Fruit fly (Drosophila melanogaster) whole organism, embryonic: ENCODE measurements around the gene Nup153.
A peak's percentile ranks its signal among the peaks of the same experiment; 100 is the strongest.

ENCODE experiments used
- Asciz ChIP-seq: fragments of 200-800 bp; sonication (Bioruptor generic); optimal IDR thresholded peaks from 2 replicates; lab custom pipeline; 2017; ENCODE audit warnings: missing biosample characterization, mild to moderate bottlenecking, missing genetic modification characterization, missing genetic modification reagents
- Atf-2 ChIP-seq: fragments of 200-800 bp; sonication (Bioruptor generic); optimal IDR thresholded peaks from 2 replicates; lab custom pipeline; 2016; ENCODE audit warnings: missing biosample characterization, missing genetic modification characterization
- CG10462 ChIP-seq: fragments of 200-800 bp; sonication (Bioruptor generic); optimal IDR thresholded peaks from 2 replicates; lab custom pipeline; 2016; ENCODE audit warnings: missing biosample characterization, missing genetic modification characterization
- CG11696 ChIP-seq: fragments of 200-800 bp; sonication (Bioruptor generic); IDR thresholded peaks from 2 replicates; pipeline ENCODE4 v1.3.6; 2022; ENCODE audit warnings: missing biosample characterization, missing genetic modification characterization
- CG13424 ChIP-seq: fragments of 200-800 bp; sonication (Bioruptor generic); optimal IDR thresholded peaks from 2 replicates; lab custom pipeline; 2019; ENCODE audit warnings: missing biosample characterization, mild to moderate bottlenecking, missing genetic modification characterization, moderate library complexity
- CG13894 ChIP-seq: fragments of 200-800 bp; sonication (Bioruptor generic); optimal IDR thresholded peaks from 3 replicates; lab custom pipeline; 2018; ENCODE audit warnings: missing biosample characterization, mild to moderate bottlenecking, missing genetic modification characterization, moderate library complexity
- CG14860 ChIP-seq: fragments of 200-800 bp; sonication (Bioruptor generic); IDR thresholded peaks from 3 replicates; pipeline ENCODE4 v1.3.6; 2022; ENCODE audit warnings: missing biosample characterization, missing genetic modification characterization; ENCODE audit not compliant: partially characterized antibody
- CG1529 ChIP-seq: fragments of 200-800 bp; sonication (Bioruptor generic); optimal IDR thresholded peaks from 3 replicates; lab custom pipeline; 2018; ENCODE audit warnings: missing biosample characterization, missing genetic modification characterization
- CG16815 ChIP-seq: fragments of 200-800 bp; sonication (Bioruptor generic); optimal IDR thresholded peaks from 3 replicates; lab custom pipeline; 2017; ENCODE audit warnings: missing biosample characterization, mild to moderate bottlenecking, missing genetic modification characterization
- CG17802 ChIP-seq: fragments of 200-800 bp; sonication (Bioruptor generic); optimal IDR thresholded peaks from 2 replicates; lab custom pipeline; 2018; ENCODE audit warnings: missing biosample characterization, mild to moderate bottlenecking, missing genetic modification characterization, moderate library complexity
- CG18619 ChIP-seq: fragments of 200-800 bp; sonication (Bioruptor generic); optimal IDR thresholded peaks from 3 replicates; lab custom pipeline; 2017; ENCODE audit warnings: missing biosample characterization, mild to moderate bottlenecking, missing genetic modification characterization
- CG30020 ChIP-seq: fragments of 200-800 bp; optimal IDR thresholded peaks from 2 replicates; lab custom pipeline; 2019; ENCODE audit warnings: missing biosample characterization, mild to moderate bottlenecking, missing genetic modification characterization, moderate library complexity
- CG31224 ChIP-seq: fragments of 200-800 bp; sonication (Bioruptor generic); IDR thresholded peaks from 2 replicates; pipeline ENCODE4 v1.3.6; 2022; ENCODE audit warnings: missing biosample characterization, missing genetic modification characterization
- CG31388 ChIP-seq: fragments of 200-800 bp; sonication (Bioruptor generic); optimal IDR thresholded peaks from 2 replicates; lab custom pipeline; 2016; ENCODE audit warnings: missing biosample characterization, missing genetic modification characterization
- CG3847 ChIP-seq: fragments of 200-800 bp; sonication (Bioruptor generic); IDR thresholded peaks from 2 replicates; pipeline ENCODE4 v1.3.6; 2022; ENCODE audit warnings: missing biosample characterization, missing genetic modification characterization
- CG42726 ChIP-seq: fragments of 200-800 bp; sonication (Bioruptor generic); IDR thresholded peaks from 2 replicates; pipeline ENCODE4 v1.3.6; 2022; ENCODE audit warnings: missing biosample characterization, missing genetic modification characterization; ENCODE audit not compliant: partially characterized antibody
- CG4424 ChIP-seq: fragments of 200-800 bp; sonication (Bioruptor generic); optimal IDR thresholded peaks from 3 replicates; lab custom pipeline; 2016; ENCODE audit warnings: missing biosample characterization, missing genetic modification characterization
- CG6791 ChIP-seq: fragments of 200-800 bp; sonication (Bioruptor generic); IDR thresholded peaks from 3 replicates; pipeline ENCODE4 v1.3.6; 2022; ENCODE audit warnings: missing biosample characterization, missing genetic modification characterization; ENCODE audit not compliant: partially characterized antibody
- Dfd ChIP-seq, 2 experiments: fragments of >200 bp; optimal IDR thresholded peaks; 2 replicates each; lab custom pipeline; 2017; ENCODE audit warnings: missing biosample characterization in 2 of 2, missing genetic modification characterization in 2 of 2
- Eip74EF ChIP-seq, 2 experiments: fragments of 200-800 bp in 1 of 2; fragments of >200 bp in 1 of 2; sonication (Bioruptor generic) in 1 of 2; optimal IDR thresholded peaks; 2 replicates each; lab custom pipeline; 2017 to 2019; ENCODE audit warnings: missing biosample characterization in 2 of 2, missing genetic modification characterization in 2 of 2, mild to moderate bottlenecking in 1 of 2, moderate library complexity in 1 of 2
- Elba2 ChIP-seq: fragments of 200-800 bp; sonication (Bioruptor generic); optimal IDR thresholded peaks from 3 replicates; lab custom pipeline; 2016; ENCODE audit warnings: missing biosample characterization, missing genetic modification characterization
- Ets65A ChIP-seq: fragments of 200-800 bp; sonication (Bioruptor generic); peaks from one replicate; lab custom pipeline; 2016; ENCODE audit warnings: missing biosample characterization, missing genetic modification characterization
- Ets97D ChIP-seq: fragments of 200-800 bp; sonication (Bioruptor generic); optimal IDR thresholded peaks from 3 replicates; lab custom pipeline; 2016; ENCODE audit warnings: missing biosample characterization, missing genetic modification characterization
- Fer2 ChIP-seq: fragments of 200-800 bp; sonication (Bioruptor generic); optimal IDR thresholded peaks from 2 replicates; lab custom pipeline; 2018; ENCODE audit warnings: missing biosample characterization, mild to moderate bottlenecking, missing genetic modification characterization, moderate library complexity
- H2.0 ChIP-seq: fragments of 200-800 bp; sonication (Bioruptor generic); IDR thresholded peaks from 2 replicates; pipeline ENCODE4 v1.3.6; 2022; ENCODE audit warnings: missing biosample characterization, missing genetic modification characterization
- Hr3 ChIP-seq: fragments of 200-800 bp; sonication (Bioruptor generic); optimal IDR thresholded peaks from 3 replicates; lab custom pipeline; 2016; ENCODE audit warnings: missing biosample characterization, missing genetic modification characterization
- MTF-1 ChIP-seq: fragments of 200-800 bp; sonication (Bioruptor generic); optimal IDR thresholded peaks from 2 replicates; lab custom pipeline; 2018; ENCODE audit warnings: missing biosample characterization, mild to moderate bottlenecking, missing genetic modification characterization, borderline replicate concordance
- Med ChIP-seq: fragments of 200-800 bp; sonication (Bioruptor generic); peaks from one replicate; lab custom pipeline; 2016; ENCODE audit warnings: missing biosample characterization, missing genetic modification characterization, mild to moderate bottlenecking, inconsistent platforms, moderate library complexity
- Myb ChIP-seq: fragments of 200-800 bp; sonication (Bioruptor generic); optimal IDR thresholded peaks from 2 replicates; lab custom pipeline; 2016; ENCODE audit warnings: missing biosample characterization, missing genetic modification characterization
- NfI ChIP-seq: fragments of 200-800 bp; sonication (Bioruptor generic); optimal IDR thresholded peaks from 3 replicates; lab custom pipeline; 2018; ENCODE audit warnings: missing biosample characterization, mild to moderate bottlenecking, missing genetic modification characterization, moderate library complexity
- Pdp1 ChIP-seq, 2 experiments: fragments of 200-800 bp; sonication (Bioruptor generic); optimal IDR thresholded peaks; 3 replicates each; lab custom pipeline; 2016; ENCODE audit warnings: missing biosample characterization in 2 of 2, missing genetic modification characterization in 2 of 2, mild to moderate bottlenecking in 1 of 2, moderate library complexity in 1 of 2
- TFAM ChIP-seq: fragments of 200-800 bp; sonication (Bioruptor generic); optimal IDR thresholded peaks from 2 replicates; lab custom pipeline; 2017; ENCODE audit warnings: missing biosample characterization, missing genetic modification characterization, inconsistent platforms
- al ChIP-seq: fragments of 200-800 bp; sonication (Bioruptor generic); IDR thresholded peaks from 2 replicates; pipeline ENCODE4 v1.3.6; 2022; ENCODE audit warnings: missing biosample characterization, missing genetic modification characterization
- ci ChIP-seq: fragments of 200-800 bp; sonication (Bioruptor generic); IDR thresholded peaks from 3 replicates; pipeline ENCODE4 v1.3.6; 2022; ENCODE audit warnings: missing biosample characterization, missing genetic modification characterization
- croc ChIP-seq: fragments of 200-800 bp; sonication (Bioruptor generic); conservative IDR thresholded peaks from 3 replicates; pipeline ENCODE4 v1.3.6; 2022; ENCODE audit warnings: missing biosample characterization, missing genetic modification characterization
- dimm ChIP-seq: fragments of 200-800 bp; sonication (Bioruptor generic); IDR thresholded peaks from 2 replicates; pipeline ENCODE4 v1.3.6; 2022; ENCODE audit warnings: missing biosample characterization, missing genetic modification characterization
- en ChIP-seq: fragments of 200-800 bp; sonication (Bioruptor generic); optimal IDR thresholded peaks from 2 replicates; lab custom pipeline; 2016; ENCODE audit warnings: missing biosample characterization, missing genetic modification characterization
- gro ChIP-seq: fragments of 200-800 bp; sonication (Bioruptor generic); optimal IDR thresholded peaks from 2 replicates; lab custom pipeline; 2016; ENCODE audit warnings: missing biosample characterization, missing genetic modification characterization
- gsb-n ChIP-seq: fragments of 200-800 bp; sonication (Bioruptor generic); optimal IDR thresholded peaks from 3 replicates; lab custom pipeline; 2018; ENCODE audit warnings: missing biosample characterization, mild to moderate bottlenecking, missing genetic modification characterization
- kah ChIP-seq: fragments of 200-800 bp; sonication (Bioruptor generic); optimal IDR thresholded peaks from 2 replicates; lab custom pipeline; 2018; ENCODE audit warnings: missing biosample characterization, mild to moderate bottlenecking, missing genetic modification characterization
- pan ChIP-seq, 4 experiments: fragments of >200 bp in 3 of 4; fragments of 200-800 bp in 1 of 4; sonication (Bioruptor generic) in 1 of 4; optimal IDR thresholded peaks in 3 of 4; IDR thresholded peaks in 1 of 4; 2 replicates each; pipeline versions ENCODE4 v1.3.6 to Lab custom; 2017 to 2022; ENCODE audit warnings: missing biosample characterization in 2 of 4, missing genetic modification characterization in 2 of 4, mixed read lengths in 1 of 4
- pros ChIP-seq: fragments of 200-800 bp; sonication (Bioruptor generic); optimal IDR thresholded peaks from 3 replicates; lab custom pipeline; 2019; ENCODE audit warnings: missing biosample characterization, mild to moderate bottlenecking, missing genetic modification characterization, moderate library complexity
- scrt ChIP-seq: fragments of 200-800 bp; sonication (Bioruptor generic); optimal IDR thresholded peaks from 2 replicates; lab custom pipeline; 2018; ENCODE audit warnings: missing biosample characterization, mild to moderate bottlenecking, missing genetic modification characterization, moderate library complexity
- slp2 ChIP-seq: fragments of 200-800 bp; sonication (Bioruptor generic); optimal IDR thresholded peaks from 2 replicates; lab custom pipeline; 2016; ENCODE audit warnings: missing biosample characterization, missing genetic modification characterization
- sr ChIP-seq: fragments of 200-800 bp; sonication (Bioruptor generic); IDR thresholded peaks from 3 replicates; pipeline ENCODE4 v1.3.6; 2022; ENCODE audit warnings: missing biosample characterization, missing genetic modification characterization
- tgo ChIP-seq: fragments of 200-800 bp; sonication (Bioruptor generic); IDR thresholded peaks from 3 replicates; pipeline ENCODE4 v1.3.6; 2022; ENCODE audit warnings: missing biosample characterization, missing genetic modification characterization
- wdn ChIP-seq: fragments of 200-800 bp; sonication (Bioruptor generic); IDR thresholded peaks from 2 replicates; pipeline ENCODE4 v1.3.6; 2022; ENCODE audit warnings: missing biosample characterization, missing genetic modification characterization
- z ChIP-seq: fragments of 200-800 bp; sonication (Bioruptor generic); IDR thresholded peaks from 3 replicates; pipeline ENCODE4 v1.3.6; 2022; ENCODE audit warnings: missing biosample characterization, missing genetic modification characterization
- zen ChIP-seq: fragments of 200-800 bp; sonication (Bioruptor generic); optimal IDR thresholded peaks from 3 replicates; lab custom pipeline; 2018; ENCODE audit warnings: missing biosample characterization, mild to moderate bottlenecking, missing genetic modification characterization, moderate library complexity
- zfh1 ChIP-seq: fragments of 200-800 bp; sonication (Bioruptor generic); IDR thresholded peaks from 3 replicates; pipeline ENCODE4 v1.3.6; 2022; ENCODE audit warnings: missing biosample characterization, missing genetic modification characterization

The Nup153 gene

dm6 chrX:16552968-16553417 is 46.0 kb upstream of the Nup153 start (continued):
- TF ChIP-seq CG17802 (no peak), gsb-n (no peak), ci (GFP tag; lab: Robert Waterston, UW) (peak; percentile 36; the same call in 2 of the 3 replicates), Eip74EF (GFP tag; optimal IDR thresholded peaks at IDR 0.05; lab: Kevin White, UChicago) (peak in 1 of 2 experiments; percentile 97), zfh1 (GFP tag; lab: Robert Waterston, UW) (no peak), CG42726 (GFP tag; lab: Robert Waterston, UW) (0 out of 2 replicates have a peak, but pooled peaks have one; percentile 43), pan (optimal IDR thresholded peaks at IDR 0.05; lab: Kevin White, UChicago) (no peak), pan (GFP tag; optimal IDR thresholded peaks at IDR 0.05 in 1 of 2, IDR thresholded peaks at IDR 0.05 in 1 of 2) (no peak), CG1529 (GFP tag; lab: Kevin White, UChicago) (no peak), al (GFP tag; lab: Robert Waterston, UW) (no peak), CG31388 (no peak), en (GFP tag; lab: Kevin White, UChicago) (no peak), dimm (GFP tag; lab: Robert Waterston, UW) (no peak), Med (GFP tag; lab: Kevin White, UChicago) (peak; percentile 11), Dfd (GFP tag; optimal IDR thresholded peaks at IDR 0.05; lab: Kevin White, UChicago) (peak in 1 of 2 experiments; percentile 86), CG14860 (GFP tag; lab: Robert Waterston, UW) (0 out of 3 replicates have a peak, but pooled peaks have one; percentile 43), wdn (no peak), MTF-1 (GFP tag; lab: Kevin White, UChicago) (no peak), CG18619 (GFP tag; lab: Kevin White, UChicago) (no peak), kah (GFP tag; lab: Kevin White, UChicago) (no peak), CG13424 (no peak), CG11696 (GFP tag; lab: Robert Waterston, UW) (no peak), gro (no peak), sr (GFP tag; lab: Robert Waterston, UW) (no peak; the same call in 2 of the 3 replicates), CG16815 (GFP tag; lab: Kevin White, UChicago) (no peak), zen (tag; lab: Kevin White, UChicago) (no peak), croc (GFP tag; lab: Robert Waterston, UW) (no peak), Ets65A (GFP tag; lab: Kevin White, UChicago) (no peak), CG30020 (tag; lab: Kevin White, UChicago) (no peak), Pdp1 (GFP tag; optimal IDR thresholded peaks at IDR 0.05; lab: Kevin White, UChicago) (peak in 1 of 2 experiments; percentile 85), Asciz (GFP tag; lab: Kevin White, UChicago) (no peak), CG3847 (GFP tag; lab: Robert Waterston, UW) (no peak), Myb (GFP tag; lab: Kevin White, UChicago) (peak; percentile 54), z (0 out of 3 replicates have a peak, but pooled peaks have one; percentile 7), Elba2 (GFP tag; lab: Kevin White, UChicago) (no peak), Ets97D (GFP tag; lab: Kevin White, UChicago) (peak; percentile 24), slp2 (GFP tag; lab: Kevin White, UChicago) (no peak), NfI (no peak), Fer2 (tag; lab: Kevin White, UChicago) (no peak), scrt (GFP tag; lab: Kevin White, UChicago) (no peak), Atf-2 (GFP tag; lab: Kevin White, UChicago) (no peak), Hr3 (GFP tag; lab: Kevin White, UChicago) (peak; percentile 10), H2.0 (GFP tag; lab: Robert Waterston, UW) (no peak), pros (peak; percentile 93), CG4424 (GFP tag; lab: Kevin White, UChicago) (no peak), CG13894 (tag; lab: Kevin White, UChicago) (no peak), CG6791 (GFP tag; lab: Robert Waterston, UW) (no peak), CG10462 (no peak), tgo (GFP tag; lab: Robert Waterston, UW) (no peak), CG31224 (GFP tag; lab: Robert Waterston, UW) (no peak), TFAM (GFP tag; lab: Kevin White, UChicago) (no peak)
